Worm (Caenorhabditis elegans): Measurements from ENCODE around the gene glr-5.
"Not testable (repeated sequence)": the region's sequence is repeated elsewhere in the genome, so short reads cannot be mapped to it uniquely, and the experiment has no call there.

DNA sequence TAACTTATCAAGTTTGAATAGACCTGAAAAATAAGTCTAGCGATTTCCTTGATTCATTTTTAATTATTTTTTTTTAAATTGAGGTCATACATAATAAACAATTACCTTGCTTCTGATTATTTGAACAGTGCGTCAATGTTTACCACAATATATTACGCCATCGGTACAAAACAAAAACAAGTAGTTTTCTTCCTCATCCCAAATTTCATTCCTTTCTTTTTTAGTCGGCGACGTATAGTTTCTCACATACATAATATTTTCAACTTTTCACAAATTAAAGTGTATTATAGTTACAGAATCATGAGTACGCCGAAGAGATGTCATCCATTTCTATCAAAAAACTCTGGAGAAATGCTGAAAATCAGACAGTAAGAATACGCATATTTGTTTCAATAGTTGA lies 9.9 kb downstream of the glr-5 start, which contains the start of gene droe-8:
- TF ChIP-seq ama-1 (optimal IDR thresholded peaks at IDR 0.05); flt-1 (GFP tag; IDR thresholded peaks at IDR 0.05); F13C5.2 (tag; optimal IDR thresholded peaks at IDR 0.05): not testable (repeated sequence)
